Fruit fly (Drosophila melanogaster) ovary, adult (tissue): ENCODE measurements around the gene Ir7g.

ENCODE experiments used
- CG17801 ChIP-seq: fragments of 200-800 bp; optimal IDR thresholded peaks from 2 replicates; lab custom pipeline; 2019; ENCODE audit warnings: missing biosample characterization, mild to moderate bottlenecking, missing genetic modification characterization, moderate library complexity; ENCODE audit not compliant: partially characterized antibody

The Ir7g gene

dm6 chrX:7901153-7902038, 16.9 kb downstream of the Ir7g start, which contains the start of the genes RpS6 and bys:
RpS6 (minus strand) TSS chrX:7901331.
bys (plus strand) TSS chrX:7901880.
- peak; percentile 78 for TF ChIP-seq CG17801 (GFP tag; lab: Kevin White, UChicago)

dm6 chrX:7908239-7909068, 24.0 kb downstream of the Ir7g start, which contains the start of the genes dpr14 and spidey:
dpr14 (minus strand) TSS chrX:7908286.
spidey (plus strand) TSS chrX:7908931.
- TF ChIP-seq CG17801 (GFP tag; lab: Kevin White, UChicago) = peak; percentile 85

- no peak for TF ChIP-seq CG17801 (GFP tag; lab: Kevin White, UChicago)
Observed at dm6 chrX:7909069-7909389, 24.6 kb downstream of the Ir7g start.

- no peak for TF ChIP-seq CG17801 (GFP tag; lab: Kevin White, UChicago)
Observed at dm6 chrX:7909482-7909881, 25.0 kb downstream of the Ir7g start.

- peak; percentile 43 for TF ChIP-seq CG17801 (GFP tag; lab: Kevin White, UChicago)
Observed at dm6 chrX:7911983-7912630, 27.6 kb downstream of the Ir7g start, which contains the start of gene snz. snz (plus strand) TSS chrX:7912089.

- peak; percentile 82 for TF ChIP-seq CG17801 (GFP tag; lab: Kevin White, UChicago)
Observed at dm6 chrX:7920081-7920688, 35.7 kb downstream of the Ir7g start, which contains the start of the genes hdm and Ykt6. hdm (minus strand) TSS chrX:7920131. Ykt6 (plus strand) TSS chrX:7920409.

- TF ChIP-seq CG17801 (GFP tag; lab: Kevin White, UChicago) = no peak
Observed at dm6 chrX:7923063-7923462, 38.6 kb downstream of the Ir7g start.

- no peak for TF ChIP-seq CG17801 (GFP tag; lab: Kevin White, UChicago)
Observed at dm6 chrX:7924913-7925312, 40.5 kb downstream of the Ir7g start.

dm6 chrX:7930236-7931027, 46.0 kb downstream of the Ir7g start:
- no peak for TF ChIP-seq CG17801 (GFP tag; lab: Kevin White, UChicago)

dm6 chrX:7931028-7931549, 46.6 kb downstream of the Ir7g start, which contains the start of gene mahe:
mahe (minus strand) TSS chrX:7931382.
- TF ChIP-seq CG17801 (GFP tag; lab: Kevin White, UChicago) = no peak

- TF ChIP-seq CG17801 (GFP tag; lab: Kevin White, UChicago) = no peak
Observed at dm6 chrX:7933210-7933915, 48.9 kb downstream of the Ir7g start, which contains the start of the genes Dhdds and RpS14a. Dhdds (minus strand) TSS chrX:7933351. RpS14a (plus strand) TSS chrX:7933742.

- TF ChIP-seq CG17801 (GFP tag; lab: Kevin White, UChicago) = peak; percentile 89
Observed at dm6 chrX:7934679-7935078, 50.2 kb downstream of the Ir7g start, which contains the start of gene RpS14b. RpS14b (plus strand) TSS chrX:7934898.
